Fruit fly (Drosophila melanogaster) whole organism, embryonic: ENCODE measurements around the gene CG4230.

Source experiments
- CG10321 ChIP-seq: fragments of 200-800 bp; sonication (Bioruptor generic); IDR thresholded peaks from 2 replicates; pipeline ENCODE4 v1.3.6; 2022; ENCODE audit warnings: missing biosample characterization, missing genetic modification characterization
- CG10431 ChIP-seq: fragments of 200-800 bp; sonication (Bioruptor generic); optimal IDR thresholded peaks from 3 replicates; lab custom pipeline; 2018; ENCODE audit warnings: missing biosample characterization, mild to moderate bottlenecking, missing genetic modification characterization
- CG10959 ChIP-seq: fragments of 200-800 bp; sonication (Bioruptor generic); IDR thresholded peaks from 2 replicates; pipeline ENCODE4 v1.3.6; 2022; ENCODE audit warnings: missing biosample characterization, missing genetic modification characterization
- CG12155 ChIP-seq: fragments of 200-800 bp; sonication (Bioruptor generic); optimal IDR thresholded peaks from 3 replicates; lab custom pipeline; 2016; ENCODE audit warnings: missing biosample characterization, missing genetic modification characterization
- CG12219 ChIP-seq: fragments of 200-800 bp; sonication (Bioruptor generic); optimal IDR thresholded peaks from 3 replicates; lab custom pipeline; 2018; ENCODE audit warnings: missing biosample characterization, mild to moderate bottlenecking, missing genetic modification characterization
- CG12659 ChIP-seq: fragments of 200-800 bp; sonication (Bioruptor generic); optimal IDR thresholded peaks from 3 replicates; lab custom pipeline; 2017; ENCODE audit warnings: mild to moderate bottlenecking, missing biosample characterization, missing genetic modification reagents, missing genetic modification characterization
- CG12769 ChIP-seq: fragments of 200-800 bp; sonication (Bioruptor generic); optimal IDR thresholded peaks from 2 replicates; lab custom pipeline; 2019; ENCODE audit warnings: missing biosample characterization, mild to moderate bottlenecking, missing genetic modification characterization, moderate library complexity
- CG1602 ChIP-seq: fragments of 200-800 bp; sonication (Bioruptor generic); optimal IDR thresholded peaks from 3 replicates; lab custom pipeline; 2016; ENCODE audit warnings: missing biosample characterization, missing genetic modification characterization
- CG17912 ChIP-seq: fragments of 200-800 bp; sonication (Bioruptor generic); optimal IDR thresholded peaks from 2 replicates; lab custom pipeline; 2018; ENCODE audit warnings: missing biosample characterization, mild to moderate bottlenecking, missing genetic modification characterization
- CG2129 ChIP-seq: fragments of 200-800 bp; sonication (Bioruptor generic); IDR thresholded peaks from 2 replicates; pipeline ENCODE4 v1.3.6; 2022; ENCODE audit warnings: missing biosample characterization, missing genetic modification characterization; ENCODE audit not compliant: partially characterized antibody
- CG2199 ChIP-seq: fragments of 200-800 bp; sonication (Bioruptor generic); IDR thresholded peaks from 3 replicates; pipeline ENCODE4 v1.3.6; 2022; ENCODE audit warnings: missing biosample characterization, missing genetic modification characterization
- CG3163 ChIP-seq: fragments of 200-800 bp; sonication (Bioruptor generic); optimal IDR thresholded peaks from 3 replicates; lab custom pipeline; 2016; ENCODE audit warnings: missing biosample characterization, missing genetic modification characterization
- CG32532 ChIP-seq: fragments of 200-800 bp; sonication (Bioruptor generic); IDR thresholded peaks from 2 replicates; pipeline ENCODE4 v1.3.6; 2022; ENCODE audit warnings: missing biosample characterization, missing genetic modification characterization
- CG34376 ChIP-seq: fragments of 200-800 bp; sonication (Bioruptor generic); optimal IDR thresholded peaks from 2 replicates; lab custom pipeline; 2018; ENCODE audit warnings: missing biosample characterization, mild to moderate bottlenecking, missing genetic modification characterization
- CG3838 ChIP-seq: fragments of 200-800 bp; sonication (Bioruptor generic); optimal IDR thresholded peaks from 3 replicates; lab custom pipeline; 2016; ENCODE audit warnings: missing biosample characterization, missing genetic modification characterization
- CG4360 ChIP-seq: fragments of 200-800 bp; sonication (Bioruptor generic); IDR thresholded peaks from 2 replicates; pipeline ENCODE4 v1.3.6; 2022; ENCODE audit warnings: missing biosample characterization, missing genetic modification characterization
- CG43689 ChIP-seq: fragments of 200-800 bp; sonication (Bioruptor generic); IDR thresholded peaks from 2 replicates; pipeline ENCODE4 v1.3.6; 2022; ENCODE audit warnings: missing biosample characterization, missing genetic modification characterization
- CG7928 ChIP-seq: fragments of 200-800 bp; sonication (Bioruptor generic); optimal IDR thresholded peaks from 2 replicates; lab custom pipeline; 2017; ENCODE audit warnings: missing biosample characterization, mild to moderate bottlenecking, missing genetic modification characterization
- CG8388 ChIP-seq: fragments of 200-800 bp; sonication (Bioruptor generic); optimal IDR thresholded peaks from 2 replicates; lab custom pipeline; 2019; ENCODE audit warnings: missing biosample characterization, mild to moderate bottlenecking, missing genetic modification characterization, moderate library complexity
- CG8478 ChIP-seq: fragments of >200 bp; optimal IDR thresholded peaks from 2 replicates; lab custom pipeline; 2018
- CoRest ChIP-seq: fragments of 200-800 bp; sonication (Bioruptor generic); optimal IDR thresholded peaks from 3 replicates; lab custom pipeline; 2018; ENCODE audit warnings: missing biosample characterization, mild to moderate bottlenecking, missing genetic modification characterization, moderate library complexity
- D ChIP-seq, 2 experiments: fragments of 200-800 bp in 1 of 2; fragments of >200 bp in 1 of 2; sonication (Bioruptor generic) in 1 of 2; optimal IDR thresholded peaks; 2 replicates in 1 of 2; 3 replicates in 1 of 2; lab custom pipeline; 2017; ENCODE audit warnings: mild to moderate bottlenecking in 1 of 2, missing biosample characterization in 1 of 2, missing genetic modification characterization in 1 of 2, missing genetic modification reagents in 1 of 2
- Dek ChIP-seq: fragments of 200-800 bp; sonication (Bioruptor generic); optimal IDR thresholded peaks from 3 replicates; lab custom pipeline; 2019; ENCODE audit warnings: missing biosample characterization, mild to moderate bottlenecking, missing genetic modification characterization, moderate library complexity
- Doc2 ChIP-seq: fragments of 200-800 bp; sonication (Bioruptor generic); IDR thresholded peaks from 2 replicates; pipeline ENCODE4 v1.3.6; 2022; ENCODE audit warnings: missing biosample characterization, missing genetic modification characterization
- Dref ChIP-seq: fragments of 200-800 bp; sonication (Bioruptor generic); IDR thresholded peaks from 2 replicates; pipeline ENCODE4 v1.3.6; 2022; ENCODE audit warnings: missing biosample characterization, missing genetic modification characterization
- Elba2 ChIP-seq: fragments of 200-800 bp; sonication (Bioruptor generic); optimal IDR thresholded peaks from 3 replicates; lab custom pipeline; 2016; ENCODE audit warnings: missing biosample characterization, missing genetic modification characterization
- Hr51 ChIP-seq, 2 experiments: fragments of 200-800 bp; sonication (Bioruptor generic); optimal IDR thresholded peaks; 2 replicates in 1 of 2; 3 replicates in 1 of 2; lab custom pipeline; 2016 to 2018; ENCODE audit warnings: missing biosample characterization in 2 of 2, missing genetic modification characterization in 2 of 2, mild to moderate bottlenecking in 1 of 2, moderate library complexity in 1 of 2
- MESR4 ChIP-seq: fragments of 200-800 bp; sonication (Bioruptor generic); optimal IDR thresholded peaks from 2 replicates; lab custom pipeline; 2018; ENCODE audit warnings: missing biosample characterization, mild to moderate bottlenecking, missing genetic modification characterization, moderate library complexity
- MTF-1 ChIP-seq: fragments of 200-800 bp; sonication (Bioruptor generic); optimal IDR thresholded peaks from 2 replicates; lab custom pipeline; 2018; ENCODE audit warnings: missing biosample characterization, mild to moderate bottlenecking, missing genetic modification characterization, borderline replicate concordance
- NfI ChIP-seq: fragments of 200-800 bp; sonication (Bioruptor generic); optimal IDR thresholded peaks from 3 replicates; lab custom pipeline; 2018; ENCODE audit warnings: missing biosample characterization, mild to moderate bottlenecking, missing genetic modification characterization, moderate library complexity
- Opbp ChIP-seq: fragments of 200-800 bp; sonication (Bioruptor generic); IDR thresholded peaks from 3 replicates; pipeline ENCODE4 v1.3.6; 2022; ENCODE audit warnings: missing biosample characterization, missing genetic modification characterization; ENCODE audit not compliant: partially characterized antibody
- ap ChIP-seq: fragments of 200-800 bp; sonication (Bioruptor generic); IDR thresholded peaks from 2 replicates; pipeline ENCODE4 v1.3.6; 2022; ENCODE audit warnings: missing biosample characterization, missing genetic modification characterization
- ara ChIP-seq: fragments of 200-800 bp; sonication (Bioruptor generic); IDR thresholded peaks from 2 replicates; pipeline ENCODE4 v1.3.6; 2022; ENCODE audit warnings: missing biosample characterization, missing genetic modification characterization
- bbx ChIP-seq: fragments of 200-800 bp; sonication (Bioruptor generic); IDR thresholded peaks from 2 replicates; pipeline ENCODE4 v1.3.6; 2022; ENCODE audit warnings: missing biosample characterization, missing genetic modification characterization; ENCODE audit not compliant: partially characterized antibody
- br ChIP-seq: fragments of >200 bp; optimal IDR thresholded peaks from 2 replicates; lab custom pipeline; 2017
- esg ChIP-seq: fragments of 200-800 bp; sonication (Bioruptor generic); conservative IDR thresholded peaks from 2 replicates; pipeline ENCODE4 v1.3.6; 2022; ENCODE audit warnings: missing biosample characterization, missing genetic modification characterization
- exex ChIP-seq: fragments of 200-800 bp; sonication (Bioruptor generic); optimal IDR thresholded peaks from 4 replicates; lab custom pipeline; 2018; ENCODE audit warnings: missing biosample characterization, mild to moderate bottlenecking, missing genetic modification characterization, moderate library complexity
- grn ChIP-seq: fragments of 200-800 bp; sonication (Bioruptor generic); optimal IDR thresholded peaks from 3 replicates; lab custom pipeline; 2017; ENCODE audit warnings: missing biosample characterization, missing genetic modification characterization
- ind ChIP-seq: fragments of 200-800 bp; sonication (Bioruptor generic); optimal IDR thresholded peaks from 3 replicates; lab custom pipeline; 2016; ENCODE audit warnings: missing biosample characterization, missing genetic modification characterization
- insv ChIP-seq, 2 experiments: fragments of 200-800 bp; sonication (Bioruptor generic); optimal IDR thresholded peaks; 3 replicates each; lab custom pipeline; 2016 to 2018; ENCODE audit warnings: missing biosample characterization in 2 of 2, missing genetic modification characterization in 2 of 2
- lola ChIP-seq, 3 experiments: fragments of >200 bp in 2 of 3; fragments of 200-800 bp in 1 of 3; sonication (Bioruptor generic) in 1 of 3; optimal IDR thresholded peaks; 2 replicates each; lab custom pipeline; 2017 to 2019; ENCODE audit warnings: missing biosample characterization in 3 of 3, missing genetic modification characterization in 3 of 3, mild to moderate bottlenecking in 1 of 3, moderate library complexity in 1 of 3
- pnt ChIP-seq: fragments of 200-800 bp; sonication (Bioruptor generic); optimal IDR thresholded peaks from 3 replicates; lab custom pipeline; 2016; ENCODE audit warnings: missing biosample characterization, missing genetic modification characterization
- rib ChIP-seq: fragments of 200-800 bp; sonication (Bioruptor generic); IDR thresholded peaks from 2 replicates; pipeline ENCODE4 v1.3.6; 2022; ENCODE audit warnings: missing biosample characterization, missing genetic modification characterization
- schlank ChIP-seq: fragments of 200-800 bp; sonication (Bioruptor generic); optimal IDR thresholded peaks from 2 replicates; lab custom pipeline; 2018; ENCODE audit warnings: missing biosample characterization, mild to moderate bottlenecking, missing genetic modification characterization
- sens ChIP-seq: fragments of 200-800 bp; sonication (Bioruptor generic); peaks from one replicate; lab custom pipeline; 2016; ENCODE audit warnings: missing biosample characterization, missing genetic modification characterization
- so ChIP-seq: fragments of 200-800 bp; sonication (Bioruptor generic); IDR thresholded peaks from 3 replicates; pipeline ENCODE4 v1.3.6; 2022; ENCODE audit warnings: missing biosample characterization, missing genetic modification characterization
- stc ChIP-seq: fragments of 200-800 bp; sonication (Bioruptor generic); IDR thresholded peaks from 2 replicates; pipeline ENCODE4 v1.3.6; 2022; ENCODE audit warnings: missing biosample characterization, missing genetic modification characterization
- toy ChIP-seq: fragments of 200-800 bp; sonication (Bioruptor generic); IDR thresholded peaks from 2 replicates; pipeline ENCODE4 v1.3.6; 2022; ENCODE audit warnings: missing biosample characterization, missing genetic modification characterization
- twi ChIP-seq: fragments of 200-800 bp; optimal IDR thresholded peaks from 2 replicates; lab custom pipeline; 2019; ENCODE audit warnings: missing biosample characterization, mild to moderate bottlenecking, missing genetic modification characterization, moderate library complexity
- wdn ChIP-seq: fragments of 200-800 bp; sonication (Bioruptor generic); IDR thresholded peaks from 2 replicates; pipeline ENCODE4 v1.3.6; 2022; ENCODE audit warnings: missing biosample characterization, missing genetic modification characterization

Gene CG4230

DNA sequence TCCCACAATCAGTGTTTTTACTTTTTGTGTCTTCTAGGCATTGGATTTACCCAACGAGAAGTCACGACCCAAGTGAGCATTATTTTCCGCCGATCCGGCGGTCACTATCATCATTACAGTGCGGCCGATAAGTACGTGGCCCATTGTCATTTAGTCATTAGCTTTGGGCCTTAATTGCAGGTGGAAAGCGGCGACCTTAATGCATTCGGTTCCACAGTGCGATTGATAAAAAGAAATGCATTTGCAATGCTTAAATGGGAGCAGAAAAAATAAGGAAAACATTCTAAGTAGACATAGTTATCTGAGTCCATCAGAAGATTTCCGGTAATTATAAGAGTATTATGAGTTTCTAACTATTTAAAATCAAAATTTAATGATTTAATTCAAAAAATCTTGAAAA is 3.9 kb upstream of the CG4230 start (continued):
- TF ChIP-seq CG43689 (no peak), CG2199 (peak; percentile 47; the same call in 1 of the 3 replicates), lola (GFP tag; optimal IDR thresholded peaks at IDR 0.05; lab: Kevin White, UChicago) (no peak), pnt (GFP tag; lab: Kevin White, UChicago) (no peak), Hr51 (GFP tag; optimal IDR thresholded peaks at IDR 0.05; lab: Kevin White, UChicago) (no peak), CG1602 (no peak), ap (no peak), schlank (tag; lab: Kevin White, UChicago) (no peak), br (lab: Kevin White, UChicago) (no peak), NfI (GFP tag; lab: Kevin White, UChicago) (no peak), so (no peak), toy (GFP tag; lab: Robert Waterston, UW) (no peak), CG7928 (no peak), rib (GFP tag; lab: Robert Waterston, UW) (no peak), CG10959 (no peak), CG12155 (no peak), wdn (GFP tag; lab: Robert Waterston, UW) (no peak), CG32532 (GFP tag; lab: Robert Waterston, UW) (peak; percentile 32), CG17912 (GFP tag; lab: Kevin White, UChicago) (no peak), CG2129 (GFP tag; lab: Robert Waterston, UW) (no peak), Doc2 (GFP tag; lab: Robert Waterston, UW) (no peak), CG3838 (GFP tag; lab: Kevin White, UChicago) (no peak), CG8388 (GFP tag; lab: Kevin White, UChicago) (peak; percentile 74), CG10321 (GFP tag; lab: Robert Waterston, UW) (no peak), CG12769 (no peak), CoRest (no peak), esg (GFP tag; lab: Robert Waterston, UW) (no peak), CG10431 (GFP tag; lab: Kevin White, UChicago) (no peak), stc (no peak), Dek (peak; percentile 4), CG12219 (no peak)

DNA sequence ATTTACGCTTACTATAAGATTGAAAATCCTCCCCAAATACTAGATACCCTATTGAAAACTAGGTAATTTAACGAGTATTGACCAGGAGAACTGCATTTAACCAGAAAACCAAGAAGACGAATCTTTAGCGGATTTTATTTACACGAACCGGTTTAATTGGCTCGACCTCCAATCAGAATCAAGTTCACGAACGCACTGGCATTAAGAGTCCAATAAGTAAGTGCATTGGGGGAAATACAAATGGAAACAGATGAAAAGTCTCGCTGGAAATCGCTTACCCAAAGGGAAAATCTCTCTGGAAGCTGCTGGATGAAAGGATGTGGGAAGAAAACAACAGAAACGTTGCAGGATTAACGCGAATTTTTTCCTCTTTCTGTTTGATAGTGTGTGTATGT is 3.4 kb upstream of the CG4230 start:
- peak; percentile 72 to 95 for TF ChIP-seq insv (GFP tag; optimal IDR thresholded peaks at IDR 0.05; lab: Kevin White, UChicago)
- peak; percentile 1 for TF ChIP-seq sens (GFP tag; lab: Kevin White, UChicago)
- TF ChIP-seq ind (GFP tag; lab: Kevin White, UChicago), result no peak
- TF ChIP-seq Elba2 (GFP tag; lab: Kevin White, UChicago), result peak; percentile 60

DNA sequence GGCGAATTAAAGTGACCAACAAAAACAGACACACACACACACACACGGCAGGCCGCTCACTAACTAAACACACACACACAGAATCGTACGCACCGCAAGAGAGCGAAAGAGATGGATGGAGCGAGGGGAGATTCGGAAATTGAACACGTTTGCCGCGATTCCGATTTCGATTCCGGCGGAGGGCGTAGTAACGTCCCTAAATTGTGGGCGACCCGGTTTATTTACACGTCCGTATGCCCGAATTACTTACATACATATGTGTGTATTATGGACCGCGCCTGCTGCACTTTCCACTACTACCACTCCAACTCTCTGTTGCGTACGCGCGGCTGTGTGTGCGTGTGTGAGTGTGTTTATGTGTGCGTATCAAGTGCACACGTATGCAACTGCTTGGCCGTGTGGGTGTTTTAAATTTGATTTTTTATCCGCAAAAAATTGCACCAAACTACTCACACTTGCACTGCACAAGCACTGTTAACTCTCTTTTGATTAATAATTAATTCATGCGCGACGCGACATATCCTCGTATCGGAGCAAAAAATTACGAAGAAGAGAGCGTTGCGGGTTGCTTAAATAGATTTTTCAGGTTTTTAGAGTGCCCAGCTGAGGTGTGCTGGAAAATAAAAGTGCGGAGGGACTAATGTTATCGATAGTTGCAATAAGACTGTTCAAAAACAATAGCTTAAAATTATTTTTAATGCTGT is 2.9 kb upstream of the CG4230 start, which contains the start of gene Pgant5:
TSS of gene Pgant5 (minus strand) at position 601 of the 704 bp plus-strand sequence.
- TF ChIP-seq D (optimal IDR thresholded peaks at IDR 0.05; lab: Kevin White, UChicago) (peak; percentile 80), D (GFP tag; optimal IDR thresholded peaks at IDR 0.05; lab: Kevin White, UChicago) (no peak), CG12659 (GFP tag; lab: Kevin White, UChicago) (peak; percentile 55), exex (tag; lab: Kevin White, UChicago) (peak; percentile 15), Dref (GFP tag; lab: Robert Waterston, UW) (peak; percentile 54), CG3163 (peak; percentile 35), bbx (GFP tag; lab: Robert Waterston, UW) (peak; percentile 46; the same call in 1 of the 2 replicates), CG34376 (peak; percentile 72), CG8478 (peak; percentile 98), Opbp (GFP tag; lab: Robert Waterston, UW) (peak; percentile 37; the same call in 1 of the 3 replicates), CG4360 (GFP tag; lab: Robert Waterston, UW) (peak; percentile 45), MESR4 (GFP tag; lab: Kevin White, UChicago) (peak; percentile 82), twi (tag; lab: Kevin White, UChicago) (peak; percentile 66), grn (no peak), ara (GFP tag; lab: Robert Waterston, UW) (peak; percentile 6; the same call in 1 of the 2 replicates), MTF-1 (GFP tag; lab: Kevin White, UChicago) (peak; percentile 20)
